Worm (Caenorhabditis elegans) whole organism, L2 larva: ENCODE results near the gene W06E11.1.
A peak's percentile ranks its signal among the peaks of the same experiment; 100 is the strongest.

Experiments used
- C34F6.9 ChIP-seq: fragments of 150-350 bp; optimal IDR thresholded peaks from 2 replicates; lab custom pipeline; 2014; ENCODE audit warnings: missing biosample characterization, missing genetic modification characterization
- F13H6.1 ChIP-seq: sonication (generic microtip); optimal IDR thresholded peaks from 2 replicates; lab custom pipeline; 2016; ENCODE audit warnings: missing genetic modification characterization, missing compliant biosample characterization
- R02D3.7 ChIP-seq: fragments of 150-350 bp; optimal IDR thresholded peaks from 2 replicates; lab custom pipeline; 2014; ENCODE audit warnings: missing biosample characterization, missing genetic modification characterization
- Y55F3AM.14 ChIP-seq: fragments of 200-800 bp; sonication (Bioruptor generic); optimal IDR thresholded peaks from 2 replicates; lab custom pipeline; 2018; ENCODE audit warnings: mild to moderate bottlenecking, missing genetic modification characterization, missing compliant biosample characterization
- ZK546.5 ChIP-seq: sonication (generic microtip); optimal IDR thresholded peaks from 2 replicates; lab custom pipeline; 2017; ENCODE audit warnings: missing biosample characterization, missing genetic modification characterization
- alr-1 ChIP-seq: fragments of 150-350 bp; optimal IDR thresholded peaks from 2 replicates; lab custom pipeline; 2014; ENCODE audit warnings: missing biosample characterization, missing genetic modification characterization
- aly-2 ChIP-seq: fragments of 150-350 bp; optimal IDR thresholded peaks from 2 replicates; lab custom pipeline; 2014; ENCODE audit warnings: missing biosample characterization, missing genetic modification characterization
- ama-1 ChIP-seq: fragments of 150-350 bp; optimal IDR thresholded peaks from 2 replicates; lab custom pipeline; 2018; ENCODE audit warnings: inconsistent platforms
- blmp-1 ChIP-seq: sonication (generic microtip); optimal IDR thresholded peaks from 2 replicates; lab custom pipeline; 2017; ENCODE audit warnings: missing genetic modification characterization, mild to moderate bottlenecking, missing compliant biosample characterization, antibody characterized with exemption, moderate library complexity; ENCODE audit not compliant: insufficient read depth
- ceh-16 ChIP-seq: fragments of 150-350 bp; optimal IDR thresholded peaks from 2 replicates; lab custom pipeline; 2014; ENCODE audit warnings: missing biosample characterization, missing genetic modification characterization
- ceh-82 ChIP-seq: fragments of 150-350 bp; optimal IDR thresholded peaks from 2 replicates; lab custom pipeline; 2014; ENCODE audit warnings: missing biosample characterization, missing genetic modification characterization
- crh-2 ChIP-seq: sonication (generic microtip); optimal IDR thresholded peaks from 2 replicates; lab custom pipeline; 2017; ENCODE audit warnings: missing biosample characterization, missing genetic modification characterization
- dmd-4 ChIP-seq: sonication (generic microtip); optimal IDR thresholded peaks from 2 replicates; lab custom pipeline; 2017; ENCODE audit warnings: missing biosample characterization, missing genetic modification characterization
- egl-27 ChIP-seq: sonication (generic microtip); optimal IDR thresholded peaks from 3 replicates; lab custom pipeline; 2017; ENCODE audit warnings: missing biosample characterization, missing genetic modification reagents, missing genetic modification characterization
- elt-1 ChIP-seq: fragments of 150-350 bp; optimal IDR thresholded peaks from 2 replicates; lab custom pipeline; 2014; ENCODE audit warnings: missing biosample characterization, missing genetic modification characterization
- fos-1 ChIP-seq: fragments of 150-350 bp; optimal IDR thresholded peaks from 2 replicates; lab custom pipeline; 2014; ENCODE audit warnings: missing biosample characterization, missing genetic modification characterization
- lin-11 ChIP-seq: fragments of 150-350 bp; sonication (generic microtip); optimal IDR thresholded peaks from 2 replicates; lab custom pipeline; 2014; ENCODE audit warnings: missing biosample characterization, missing genetic modification characterization, inconsistent platforms, mixed read lengths
- lin-13 ChIP-seq: fragments of 150-350 bp; optimal IDR thresholded peaks from 2 replicates; lab custom pipeline; 2014; ENCODE audit warnings: missing biosample characterization, missing genetic modification reagents, missing genetic modification characterization
- lin-39 ChIP-seq: fragments of 150-350 bp; optimal IDR thresholded peaks from 2 replicates; lab custom pipeline; 2014; ENCODE audit warnings: missing biosample characterization, missing genetic modification reagents, missing genetic modification characterization
- lsy-2 ChIP-seq, 2 experiments: fragments of 150-350 bp in 1 of 2; sonication (generic microtip) in 1 of 2; optimal IDR thresholded peaks; 2 replicates each; lab custom pipeline; 2014 to 2017; ENCODE audit warnings: missing biosample characterization in 2 of 2, missing genetic modification characterization in 2 of 2
- mab-5 ChIP-seq: fragments of 150-350 bp; optimal IDR thresholded peaks from 2 replicates; lab custom pipeline; 2014; ENCODE audit warnings: missing biosample characterization, missing genetic modification characterization
- mbf-1 ChIP-seq: sonication (generic microtip); optimal IDR thresholded peaks from 2 replicates; lab custom pipeline; 2017; ENCODE audit warnings: missing biosample characterization, missing genetic modification characterization
- mdl-1 ChIP-seq, 2 experiments: fragments of 150-350 bp in 1 of 2; sonication (generic microtip) in 1 of 2; optimal IDR thresholded peaks; 2 replicates each; lab custom pipeline; 2017; ENCODE audit warnings: missing biosample characterization in 2 of 2, missing genetic modification characterization in 2 of 2
- nhr-10 ChIP-seq: sonication (generic microtip); optimal IDR thresholded peaks from 2 replicates; lab custom pipeline; 2017; ENCODE audit warnings: missing biosample characterization, missing genetic modification characterization
- nhr-11 ChIP-seq: fragments of 150-350 bp; optimal IDR thresholded peaks from 2 replicates; lab custom pipeline; 2014; ENCODE audit warnings: missing biosample characterization, missing genetic modification characterization
- nhr-12 ChIP-seq: fragments of 150-350 bp; optimal IDR thresholded peaks from 2 replicates; lab custom pipeline; 2014; ENCODE audit warnings: missing biosample characterization, missing genetic modification characterization
- nhr-129 ChIP-seq: fragments of 150-350 bp; optimal IDR thresholded peaks from 2 replicates; lab custom pipeline; 2014; ENCODE audit warnings: missing biosample characterization, missing genetic modification characterization
- nhr-21 ChIP-seq: fragments of 150-350 bp; optimal IDR thresholded peaks from 2 replicates; lab custom pipeline; 2014; ENCODE audit warnings: missing biosample characterization, missing genetic modification characterization
- nhr-23 ChIP-seq: fragments of 150-350 bp; optimal IDR thresholded peaks from 2 replicates; lab custom pipeline; 2014; ENCODE audit warnings: missing biosample characterization, missing genetic modification reagents, missing genetic modification characterization
- nhr-237 ChIP-seq: fragments of 150-350 bp; optimal IDR thresholded peaks from 2 replicates; lab custom pipeline; 2014; ENCODE audit warnings: missing biosample characterization, missing genetic modification characterization
- nhr-25 ChIP-seq: fragments of 150-350 bp; sonication (generic microtip); optimal IDR thresholded peaks from 3 replicates; lab custom pipeline; 2014; ENCODE audit warnings: missing biosample characterization, missing genetic modification characterization
- nhr-6 ChIP-seq: fragments of 150-350 bp; optimal IDR thresholded peaks from 2 replicates; lab custom pipeline; 2014; ENCODE audit warnings: missing biosample characterization, missing genetic modification characterization
- nhr-77 ChIP-seq: fragments of 150-350 bp; optimal IDR thresholded peaks from 2 replicates; lab custom pipeline; 2014; ENCODE audit warnings: missing biosample characterization, missing genetic modification characterization
- peb-1 ChIP-seq: fragments of 150-350 bp; optimal IDR thresholded peaks from 2 replicates; lab custom pipeline; 2014; ENCODE audit warnings: missing biosample characterization, missing genetic modification characterization
- sem-4 ChIP-seq: fragments of 150-350 bp; optimal IDR thresholded peaks from 2 replicates; lab custom pipeline; 2014; ENCODE audit warnings: missing biosample characterization, missing genetic modification reagents, missing genetic modification characterization
- skn-1 ChIP-seq: sonication (generic microtip); optimal IDR thresholded peaks from 2 replicates; lab custom pipeline; 2017; ENCODE audit warnings: missing biosample characterization, missing genetic modification characterization
- sma-3 ChIP-seq: sonication (generic microtip); optimal IDR thresholded peaks from 2 replicates; lab custom pipeline; 2016; ENCODE audit warnings: missing genetic modification reagents, missing genetic modification characterization, missing compliant biosample characterization
- sma-9 ChIP-seq, 2 experiments: fragments of 150-350 bp in 1 of 2; sonication (generic microtip) in 1 of 2; optimal IDR thresholded peaks; 2 replicates each; lab custom pipeline; 2014 to 2016; ENCODE audit warnings: missing genetic modification characterization in 2 of 2, mild to moderate bottlenecking in 1 of 2, missing biosample characterization in 1 of 2, missing compliant biosample characterization in 1 of 2, missing genetic modification reagents in 1 of 2, moderate library complexity in 1 of 2
- snpc-4 ChIP-seq: fragments of 150-350 bp; optimal IDR thresholded peaks from 2 replicates; lab custom pipeline; 2014; ENCODE audit warnings: missing biosample characterization, missing genetic modification characterization
- unc-39 ChIP-seq: fragments of 150-350 bp; optimal IDR thresholded peaks from 2 replicates; lab custom pipeline; 2014; ENCODE audit warnings: missing biosample characterization, missing genetic modification characterization
- unc-55 ChIP-seq: fragments of 150-350 bp; sonication (generic microtip); optimal IDR thresholded peaks from 3 replicates; lab custom pipeline; 2014; ENCODE audit warnings: missing biosample characterization, missing genetic modification reagents, missing genetic modification characterization
- unc-62 ChIP-seq: fragments of 150-350 bp; optimal IDR thresholded peaks from 2 replicates; lab custom pipeline; 2014; ENCODE audit warnings: missing biosample characterization, missing genetic modification reagents, missing genetic modification characterization
- ztf-11 ChIP-seq: sonication (generic microtip); optimal IDR thresholded peaks from 2 replicates; lab custom pipeline; 2017; ENCODE audit warnings: missing biosample characterization, missing genetic modification characterization
- ztf-4 ChIP-seq: fragments of 150-350 bp; optimal IDR thresholded peaks from 2 replicates; lab custom pipeline; 2014; ENCODE audit warnings: missing biosample characterization, missing genetic modification characterization

The W06E11.1 gene

ce11 chrIII:657241-657640 is 15.4 kb downstream of the W06E11.1 start:
- TF ChIP-seq nhr-25, result peak; percentile 52
- no peak for TF ChIP-seq nhr-77 (tag; lab: Kevin White, UChicago)
- no peak for TF ChIP-seq elt-1
- peak; percentile 24 for TF ChIP-seq blmp-1
- peak; percentile 1 for TF ChIP-seq sem-4 (tag; lab: Kevin White, UChicago)

- TF ChIP-seq nhr-25, result peak; percentile 49
- TF ChIP-seq nhr-129 (tag; lab: Kevin White, UChicago), result peak; percentile 17
- no peak for TF ChIP-seq nhr-6 (tag; lab: Kevin White, UChicago)
These were observed 16.5 kb downstream of the W06E11.1 start, which contains the start of gene C09F5.1 for ce11 chrIII:658357-658756. TSS of gene C09F5.1 (plus strand) at chrIII:658709.

- TF ChIP-seq peb-1 (tag; lab: Kevin White, UChicago) (no peak), ceh-82 (tag; lab: Kevin White, UChicago) (no peak), sem-4 (tag; lab: Kevin White, UChicago) (no peak), aly-2 (tag; lab: Kevin White, UChicago) (no peak), unc-55 (GFP tag; lab: Kevin White, UChicago) (no peak), ZK546.5 (tag; lab: Kevin White, UChicago) (no peak), lin-39 (tag; lab: Kevin White, UChicago) (no peak), fos-1 (tag; lab: Kevin White, UChicago) (no peak)
These were observed 23.4 kb downstream of the W06E11.1 start, which contains the start of gene C09F5.3 for ce11 chrIII:665173-665757. TSS of gene C09F5.3 (minus strand) at chrIII:665266.

ce11 chrIII:668303-668893 is 26.5 kb downstream of the W06E11.1 start, which contains the start of gene W02B3.3:
TSS of gene W02B3.3 (minus strand) at chrIII:668433.
- TF ChIP-seq nhr-21 (tag; lab: Kevin White, UChicago) (no peak), nhr-23 (tag; lab: Kevin White, UChicago) (no peak), unc-62 (no peak), C34F6.9 (tag; lab: Kevin White, UChicago) (peak; percentile 90), ztf-11 (tag; lab: Kevin White, UChicago) (no peak), snpc-4 (peak; percentile 29), nhr-10 (tag; lab: Kevin White, UChicago) (no peak), aly-2 (tag; lab: Kevin White, UChicago) (no peak), mab-5 (tag; lab: Kevin White, UChicago) (no peak), elt-1 (no peak), fos-1 (tag; lab: Kevin White, UChicago) (peak; percentile 11), sma-9 (GFP tag; optimal IDR thresholded peaks at IDR 0.05; lab: Kevin White, UChicago) (peak; percentile 63), sma-9 (tag; optimal IDR thresholded peaks at IDR 0.05; lab: Kevin White, UChicago) (no peak), dmd-4 (tag; lab: Kevin White, UChicago) (no peak), unc-55 (GFP tag; lab: Kevin White, UChicago) (peak; percentile 97), unc-39 (no peak), nhr-129 (tag; lab: Kevin White, UChicago) (peak; percentile 92), R02D3.7 (tag; lab: Kevin White, UChicago) (no peak), sem-4 (tag; lab: Kevin White, UChicago) (no peak), nhr-237 (tag; lab: Kevin White, UChicago) (no peak), nhr-25 (no peak), blmp-1 (no peak), crh-2 (peak; percentile 65), nhr-11 (tag; lab: Kevin White, UChicago) (no peak), F13H6.1 (tag; lab: Kevin White, UChicago) (peak; percentile 76), nhr-12 (tag; lab: Kevin White, UChicago) (no peak), peb-1 (tag; lab: Kevin White, UChicago) (no peak), ztf-4 (peak; percentile 41), lsy-2 (tag; optimal IDR thresholded peaks at IDR 0.05; lab: Kevin White, UChicago) (peak; percentile 17 to 74), ama-1 (no peak), egl-27 (tag; lab: Kevin White, UChicago) (peak; percentile 68), nhr-6 (tag; lab: Kevin White, UChicago) (peak; percentile 50), alr-1 (peak; percentile 27), lin-13 (GFP tag; lab: Kevin White, UChicago) (no peak), lin-11 (tag; lab: Kevin White, UChicago) (peak; percentile 35), ceh-16 (no peak), mbf-1 (tag; lab: Kevin White, UChicago) (no peak), lin-39 (tag; lab: Kevin White, UChicago) (no peak), mdl-1 (tag; optimal IDR thresholded peaks at IDR 0.05; lab: Kevin White, UChicago) (peak in 1 of 2 experiments; percentile 52), sma-3 (GFP tag; lab: Kevin White, UChicago) (no peak), Y55F3AM.14 (GFP tag; lab: Kevin White, UChicago) (peak; percentile 10), nhr-77 (tag; lab: Kevin White, UChicago) (no peak), ceh-82 (tag; lab: Kevin White, UChicago) (no peak), skn-1 (tag; lab: Kevin White, UChicago) (no peak)
